Fruit fly (Drosophila melanogaster): ENCODE results near the gene CG2260.
A peak's percentile ranks its signal among the peaks of the same experiment; 100 is the strongest.

Gene CG2260

DNA sequence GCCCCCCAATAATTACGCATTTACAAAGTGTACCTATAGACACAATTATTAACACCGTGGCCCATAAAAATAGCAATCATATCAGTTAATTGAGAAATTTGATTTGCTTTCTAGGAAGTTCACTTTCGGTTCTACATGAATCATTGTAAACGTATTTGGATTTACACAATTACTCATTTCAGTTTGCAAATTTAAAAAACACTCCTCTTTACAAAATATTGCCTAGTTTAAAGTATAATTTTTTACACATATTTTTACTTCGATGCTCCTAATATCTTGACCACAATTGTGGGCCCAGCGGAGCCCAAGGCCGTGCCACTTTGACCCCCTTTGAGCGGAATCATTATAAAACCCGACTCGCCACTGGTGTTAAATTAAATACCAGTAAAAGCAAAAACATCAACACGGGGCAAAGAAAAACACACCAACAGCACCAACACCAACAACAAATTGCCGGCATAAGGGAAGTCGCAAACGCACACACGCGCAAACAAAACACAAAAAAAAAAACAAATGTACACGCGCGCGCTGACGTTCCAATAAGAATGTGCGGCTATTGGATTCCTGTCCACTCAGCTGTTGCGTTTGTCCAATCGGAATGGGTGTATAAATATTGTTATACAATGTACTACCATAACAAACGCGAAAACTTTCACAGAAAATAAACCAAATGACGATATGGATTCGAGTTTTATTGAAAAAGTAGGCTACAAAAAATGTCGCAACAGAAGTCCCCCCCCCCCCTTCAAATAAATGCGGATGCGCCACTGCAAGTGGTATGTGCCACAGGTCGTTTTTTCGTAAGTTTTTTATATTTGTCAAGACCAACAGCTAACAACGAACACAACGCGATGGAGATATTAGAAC is 6.2 kb downstream of the CG2260 start (continued):
- TF ChIP-seq sim (GFP tag; IDR thresholded peaks at IDR 0.05) (0 out of 2 replicates have a peak, but pooled peaks have one; percentile 23), CG9817 (tag; optimal IDR thresholded peaks at IDR 0.05) (peak; percentile 72), CG9876 (GFP tag; optimal IDR thresholded peaks at IDR 0.05) (no peak)

DNA sequence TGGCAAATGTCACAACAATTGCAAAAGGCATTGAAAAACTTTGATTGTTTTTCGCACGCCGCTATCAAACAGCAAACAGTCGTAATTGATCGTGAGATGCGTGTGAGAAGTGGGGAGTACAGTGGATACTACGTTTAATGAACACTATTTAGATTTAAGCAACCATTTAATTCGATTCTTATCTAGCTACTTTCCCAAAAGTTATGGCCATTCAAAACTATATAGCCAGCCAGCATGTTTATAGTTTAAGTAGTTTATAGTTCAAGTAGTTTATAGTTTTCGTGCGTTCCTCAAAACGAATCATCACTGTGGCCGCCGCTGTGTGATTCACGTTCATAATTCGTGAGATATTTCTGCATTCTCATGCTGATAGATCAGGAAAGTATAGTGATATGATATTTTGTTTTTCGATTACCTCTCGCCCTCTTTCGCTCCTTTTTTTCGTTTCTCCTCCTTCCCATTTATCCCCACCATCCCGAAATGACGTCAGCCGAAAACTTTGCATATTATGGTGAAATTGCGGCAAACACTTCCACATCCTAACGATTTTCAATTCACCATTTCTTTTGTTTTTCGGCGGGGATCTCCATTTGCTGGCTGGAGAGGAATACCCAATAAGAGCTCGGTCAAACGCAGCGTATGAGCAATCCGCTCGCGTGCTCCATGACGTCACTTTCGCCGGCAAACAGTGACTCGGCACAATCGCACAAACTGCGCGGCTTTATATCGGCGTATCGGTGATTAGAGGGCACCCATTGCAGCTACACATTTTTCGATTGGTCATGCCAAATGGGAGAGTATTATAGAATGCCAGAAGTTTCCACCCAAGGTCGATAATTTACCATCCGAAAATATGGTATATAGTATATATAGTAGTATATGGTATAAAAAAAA is 7.3 kb downstream of the CG2260 start:
- peak; percentile 63; the same call in 1 of the 2 replicates for TF ChIP-seq al (GFP tag; IDR thresholded peaks at IDR 0.05)
- no peak for TF ChIP-seq crp (GFP tag; optimal IDR thresholded peaks at IDR 0.05)
- no peak for TF ChIP-seq HLH4C (GFP tag; IDR thresholded peaks at IDR 0.05; ENCODE audit: partially characterized antibody)
- TF ChIP-seq B-H2 (GFP tag; optimal IDR thresholded peaks at IDR 0.05) = peak; percentile 60
- no peak for TF ChIP-seq CG7963 (GFP tag; IDR thresholded peaks at IDR 0.05; ENCODE audit: partially characterized antibody)
- no peak for TF ChIP-seq CG15696 (tag; optimal IDR thresholded peaks at IDR 0.05)
- TF ChIP-seq sima (GFP tag; optimal IDR thresholded peaks at IDR 0.05) = no peak
- no peak for TF ChIP-seq Dll (GFP tag; IDR thresholded peaks at IDR 0.05; ENCODE audit: partially characterized antibody)
- peak; percentile 72 for TF ChIP-seq Taf1 (GFP tag; IDR thresholded peaks at IDR 0.05)
- TF ChIP-seq mam (GFP tag; optimal IDR thresholded peaks at IDR 0.05) = peak; percentile 74
- peak; percentile 43; the same call in 1 of the 2 replicates for TF ChIP-seq CG3847 (GFP tag; IDR thresholded peaks at IDR 0.05)
- no peak for TF ChIP-seq nom (GFP tag; optimal IDR thresholded peaks at IDR 0.05)
- no peak for TF ChIP-seq gcm2 (GFP tag; optimal IDR thresholded peaks at IDR 0.05)
- no peak for TF ChIP-seq CG2202 (tag; optimal IDR thresholded peaks at IDR 0.05)
- no peak for TF ChIP-seq ash1 (GFP tag; optimal IDR thresholded peaks at IDR 0.05)
- peak; percentile 21 for TF ChIP-seq sd (tag; optimal IDR thresholded peaks at IDR 0.05)
- TF ChIP-seq z (GFP tag; IDR thresholded peaks at IDR 0.05) = no peak
- peak; percentile 69 for TF ChIP-seq CG7786 (GFP tag; optimal IDR thresholded peaks at IDR 0.05)
- TF ChIP-seq CG9609 (GFP tag; optimal IDR thresholded peaks at IDR 0.05) = no peak
- TF ChIP-seq rib (GFP tag; IDR thresholded peaks at IDR 0.05) = 0 out of 2 replicates have a peak, but pooled peaks have one; percentile 52
- TF ChIP-seq Hr39 (optimal IDR thresholded peaks at IDR 0.05) = no peak
- no peak for TF ChIP-seq C15 (GFP tag; IDR thresholded peaks at IDR 0.05)
- no peak for TF ChIP-seq CG10959 (GFP tag; IDR thresholded peaks at IDR 0.05)
- TF ChIP-seq sob (GFP tag; IDR thresholded peaks at IDR 0.05) = peak; percentile 76
- TF ChIP-seq h (optimal IDR thresholded peaks at IDR 0.05) = no peak
- peak; percentile 72 for TF ChIP-seq CG10366 (GFP tag; IDR thresholded peaks at IDR 0.05)
- no peak for TF ChIP-seq CG17912 (GFP tag; optimal IDR thresholded peaks at IDR 0.05)
- no peak for TF ChIP-seq twi (tag; optimal IDR thresholded peaks at IDR 0.05)
- TF ChIP-seq cas (GFP tag; IDR thresholded peaks at IDR 0.05) = peak; percentile 52; the same call in 1 of the 2 replicates
- TF ChIP-seq CG9876 (GFP tag; optimal IDR thresholded peaks at IDR 0.05) = no peak
- peak; percentile 20 for TF ChIP-seq D19B (GFP tag; optimal IDR thresholded peaks at IDR 0.05)
- peak; percentile 12 for TF ChIP-seq az2 (GFP tag; optimal IDR thresholded peaks at IDR 0.05)
- no peak for TF ChIP-seq zf30C (GFP tag; optimal IDR thresholded peaks at IDR 0.05)
- TF ChIP-seq ham (GFP tag; IDR thresholded peaks at IDR 0.05) = no peak
- TF ChIP-seq zfh1 (GFP tag; IDR thresholded peaks at IDR 0.05) = peak; percentile 26; the same call in 1 of the 3 replicates
- TF ChIP-seq nmo (GFP tag; optimal IDR thresholded peaks at IDR 0.05) = peak; percentile 16
- TF ChIP-seq schlank (tag; optimal IDR thresholded peaks at IDR 0.05) = peak; percentile 89
- peak; percentile 46; the same call in 1 of the 3 replicates for TF ChIP-seq CG6175 (GFP tag; IDR thresholded peaks at IDR 0.05)
- peak; percentile 38 for TF ChIP-seq CG2712 (tag; optimal IDR thresholded peaks at IDR 0.05)
- peak; percentile 21; the same call in 1 of the 2 replicates for TF ChIP-seq CG7372 (GFP tag; IDR thresholded peaks at IDR 0.05)
- peak; percentile 66 for TF ChIP-seq CG13424 (tag; optimal IDR thresholded peaks at IDR 0.05)
- peak; percentile 22 for TF ChIP-seq gro (GFP tag; optimal IDR thresholded peaks at IDR 0.05)
- no peak; the same call in 1 of the 2 replicates for TF ChIP-seq Drgx (GFP tag; IDR thresholded peaks at IDR 0.05)
- peak; percentile 51 for TF ChIP-seq Hsf (GFP tag; optimal IDR thresholded peaks at IDR 0.05)

All from whole organism, embryonic.